Fruit fly (Drosophila melanogaster) whole organism, embryonic: ENCODE measurements around the gene CG42307.

Experiments used
- Ada2b ChIP-seq: fragments of 200-800 bp; sonication (Bioruptor generic); IDR thresholded peaks from 2 replicates; pipeline ENCODE4 v1.3.6; 2022; ENCODE audit warnings: missing biosample characterization, missing genetic modification characterization
- CG13296 ChIP-seq: fragments of 200-800 bp; sonication (Bioruptor generic); optimal IDR thresholded peaks from 3 replicates; lab custom pipeline; 2018; ENCODE audit warnings: missing biosample characterization, mild to moderate bottlenecking, missing genetic modification characterization
- CG1529 ChIP-seq: fragments of 200-800 bp; sonication (Bioruptor generic); optimal IDR thresholded peaks from 3 replicates; lab custom pipeline; 2018; ENCODE audit warnings: missing biosample characterization, missing genetic modification characterization
- CG16863 ChIP-seq: fragments of 200-800 bp; sonication (Bioruptor generic); optimal IDR thresholded peaks from 3 replicates; lab custom pipeline; 2016; ENCODE audit warnings: missing biosample characterization, missing genetic modification characterization
- CG17612 ChIP-seq: fragments of 200-800 bp; sonication (Bioruptor generic); IDR thresholded peaks from 2 replicates; pipeline ENCODE4 v1.3.6; 2022; ENCODE audit warnings: missing biosample characterization, missing genetic modification characterization
- CG18476 ChIP-seq: fragments of 200-800 bp; sonication (Bioruptor generic); optimal IDR thresholded peaks from 2 replicates; lab custom pipeline; 2016; ENCODE audit warnings: missing biosample characterization, mild to moderate bottlenecking, missing genetic modification characterization
- CG30020 ChIP-seq: fragments of 200-800 bp; optimal IDR thresholded peaks from 2 replicates; lab custom pipeline; 2019; ENCODE audit warnings: missing biosample characterization, mild to moderate bottlenecking, missing genetic modification characterization, moderate library complexity
- CG3163 ChIP-seq: fragments of 200-800 bp; sonication (Bioruptor generic); optimal IDR thresholded peaks from 3 replicates; lab custom pipeline; 2016; ENCODE audit warnings: missing biosample characterization, missing genetic modification characterization
- CG3281 ChIP-seq: fragments of 200-800 bp; sonication (Bioruptor generic); optimal IDR thresholded peaks from 3 replicates; lab custom pipeline; 2017; ENCODE audit warnings: missing biosample characterization, mild to moderate bottlenecking, missing genetic modification characterization
- CG3995 ChIP-seq: fragments of 200-800 bp; sonication (Bioruptor generic); optimal IDR thresholded peaks from 3 replicates; lab custom pipeline; 2016; ENCODE audit warnings: missing biosample characterization, missing genetic modification characterization
- CG4282 ChIP-seq: fragments of 200-800 bp; sonication (Bioruptor generic); optimal IDR thresholded peaks from 2 replicates; lab custom pipeline; 2016; ENCODE audit warnings: missing biosample characterization, missing genetic modification characterization
- CG6813 ChIP-seq: fragments of 200-800 bp; sonication (Bioruptor generic); optimal IDR thresholded peaks from 2 replicates; lab custom pipeline; 2017; ENCODE audit warnings: missing biosample characterization, missing genetic modification characterization, mild to moderate bottlenecking, moderate library complexity, missing genetic modification reagents
- CG7372 ChIP-seq: fragments of 200-800 bp; sonication (Bioruptor generic); IDR thresholded peaks from 2 replicates; pipeline ENCODE4 v1.3.6; 2022; ENCODE audit warnings: missing biosample characterization, missing genetic modification characterization
- D19A ChIP-seq: fragments of 200-800 bp; optimal IDR thresholded peaks from 3 replicates; lab custom pipeline; 2019; ENCODE audit warnings: missing biosample characterization, mild to moderate bottlenecking, missing genetic modification characterization, moderate library complexity
- E2f1 ChIP-seq: fragments of 200-800 bp; sonication (Bioruptor generic); IDR thresholded peaks from 2 replicates; pipeline ENCODE4 v1.3.6; 2022; ENCODE audit warnings: missing biosample characterization, missing genetic modification characterization
- Eip74EF ChIP-seq, 2 experiments: fragments of 200-800 bp in 1 of 2; fragments of >200 bp in 1 of 2; sonication (Bioruptor generic) in 1 of 2; optimal IDR thresholded peaks; 2 replicates each; lab custom pipeline; 2017 to 2019; ENCODE audit warnings: missing biosample characterization in 2 of 2, missing genetic modification characterization in 2 of 2, mild to moderate bottlenecking in 1 of 2, moderate library complexity in 1 of 2
- Ets65A ChIP-seq: fragments of 200-800 bp; sonication (Bioruptor generic); peaks from one replicate; lab custom pipeline; 2016; ENCODE audit warnings: missing biosample characterization, missing genetic modification characterization
- Hand ChIP-seq: fragments of 200-800 bp; sonication (Bioruptor generic); optimal IDR thresholded peaks from 2 replicates; lab custom pipeline; 2017; ENCODE audit warnings: mild to moderate bottlenecking, missing biosample characterization, missing genetic modification reagents, missing genetic modification characterization
- Lpt ChIP-seq: fragments of >200 bp; optimal IDR thresholded peaks from 2 replicates; lab custom pipeline; 2018; ENCODE audit warnings: missing biosample characterization, missing genetic modification characterization
- Med ChIP-seq: fragments of 200-800 bp; sonication (Bioruptor generic); peaks from one replicate; lab custom pipeline; 2016; ENCODE audit warnings: missing biosample characterization, missing genetic modification characterization, mild to moderate bottlenecking, inconsistent platforms, moderate library complexity
- Mes4 ChIP-seq: fragments of 200-800 bp; sonication (Bioruptor generic); optimal IDR thresholded peaks from 2 replicates; lab custom pipeline; 2016; ENCODE audit warnings: missing biosample characterization, missing genetic modification characterization
- PHDP ChIP-seq: fragments of 200-800 bp; sonication (Bioruptor generic); optimal IDR thresholded peaks from 3 replicates; lab custom pipeline; 2018; ENCODE audit warnings: missing biosample characterization, mild to moderate bottlenecking, missing genetic modification characterization, moderate library complexity
- abd-A ChIP-seq: fragments of 200-800 bp; sonication (Bioruptor generic); optimal IDR thresholded peaks from 3 replicates; lab custom pipeline; 2019; ENCODE audit warnings: missing biosample characterization, mild to moderate bottlenecking, missing genetic modification characterization, moderate library complexity
- aop ChIP-seq: fragments of 200-800 bp; sonication (Bioruptor generic); IDR thresholded peaks from 2 replicates; pipeline ENCODE4 v1.3.6; 2022; ENCODE audit warnings: missing biosample characterization, missing genetic modification characterization
- bab2 ChIP-seq: fragments of 200-800 bp; sonication (Bioruptor generic); optimal IDR thresholded peaks from 2 replicates; lab custom pipeline; 2016; ENCODE audit warnings: missing biosample characterization, missing genetic modification characterization
- bbx ChIP-seq: fragments of 200-800 bp; sonication (Bioruptor generic); IDR thresholded peaks from 2 replicates; pipeline ENCODE4 v1.3.6; 2022; ENCODE audit warnings: missing biosample characterization, missing genetic modification characterization; ENCODE audit not compliant: partially characterized antibody
- br ChIP-seq: fragments of >200 bp; optimal IDR thresholded peaks from 2 replicates; lab custom pipeline; 2017
- cad ChIP-seq: fragments of >200 bp; optimal IDR thresholded peaks from 2 replicates; lab custom pipeline; 2017; ENCODE audit warnings: missing biosample characterization, missing genetic modification characterization
- cato ChIP-seq: fragments of 200-800 bp; sonication (Bioruptor generic); optimal IDR thresholded peaks from 2 replicates; lab custom pipeline; 2016; ENCODE audit warnings: missing biosample characterization, missing genetic modification characterization, borderline replicate concordance
- ci ChIP-seq: fragments of 200-800 bp; sonication (Bioruptor generic); IDR thresholded peaks from 3 replicates; pipeline ENCODE4 v1.3.6; 2022; ENCODE audit warnings: missing biosample characterization, missing genetic modification characterization
- dysf ChIP-seq: fragments of 200-800 bp; sonication (Bioruptor generic); IDR thresholded peaks from 3 replicates; pipeline ENCODE4 v1.3.6; 2022; ENCODE audit warnings: missing biosample characterization, missing genetic modification characterization
- en ChIP-seq: fragments of 200-800 bp; sonication (Bioruptor generic); optimal IDR thresholded peaks from 2 replicates; lab custom pipeline; 2016; ENCODE audit warnings: missing biosample characterization, missing genetic modification characterization
- gfzf ChIP-seq: fragments of 200-800 bp; sonication (Bioruptor generic); optimal IDR thresholded peaks from 2 replicates; lab custom pipeline; 2016; ENCODE audit warnings: missing biosample characterization, mild to moderate bottlenecking, missing genetic modification characterization, moderate library complexity
- grn ChIP-seq: fragments of 200-800 bp; sonication (Bioruptor generic); optimal IDR thresholded peaks from 3 replicates; lab custom pipeline; 2017; ENCODE audit warnings: missing biosample characterization, missing genetic modification characterization
- gsb-n ChIP-seq: fragments of 200-800 bp; sonication (Bioruptor generic); optimal IDR thresholded peaks from 3 replicates; lab custom pipeline; 2018; ENCODE audit warnings: missing biosample characterization, mild to moderate bottlenecking, missing genetic modification characterization
- gt ChIP-seq: fragments of 200-800 bp; sonication (Bioruptor generic); IDR thresholded peaks from 2 replicates; pipeline ENCODE4 v1.3.6; 2022; ENCODE audit warnings: missing biosample characterization, missing genetic modification characterization
- ken ChIP-seq: fragments of 200-800 bp; sonication (Bioruptor generic); IDR thresholded peaks from 3 replicates; pipeline ENCODE4 v1.3.6; 2022; ENCODE audit warnings: missing biosample characterization, missing genetic modification characterization
- lola ChIP-seq, 3 experiments: fragments of >200 bp in 2 of 3; fragments of 200-800 bp in 1 of 3; sonication (Bioruptor generic) in 1 of 3; optimal IDR thresholded peaks; 2 replicates each; lab custom pipeline; 2017 to 2019; ENCODE audit warnings: missing biosample characterization in 3 of 3, missing genetic modification characterization in 3 of 3, mild to moderate bottlenecking in 1 of 3, moderate library complexity in 1 of 3
- lov ChIP-seq, 2 experiments: fragments of 200-800 bp in 1 of 2; fragments of >200 bp in 1 of 2; sonication (Bioruptor generic) in 1 of 2; IDR thresholded peaks in 1 of 2; optimal IDR thresholded peaks in 1 of 2; 2 replicates in 1 of 2; 3 replicates in 1 of 2; pipeline versions ENCODE4 v1.3.6 to Lab custom; 2017 to 2022; ENCODE audit warnings: missing biosample characterization in 1 of 2, missing genetic modification characterization in 1 of 2
- nerfin-1 ChIP-seq: fragments of 200-800 bp; sonication (Bioruptor generic); optimal IDR thresholded peaks from 3 replicates; lab custom pipeline; 2019; ENCODE audit warnings: missing biosample characterization, mild to moderate bottlenecking, missing genetic modification characterization, moderate library complexity
- p53 ChIP-seq: fragments of 200-800 bp; sonication (Bioruptor generic); optimal IDR thresholded peaks from 2 replicates; lab custom pipeline; 2016; ENCODE audit warnings: missing biosample characterization, missing genetic modification characterization
- ro ChIP-seq: fragments of 200-800 bp; sonication (Bioruptor generic); IDR thresholded peaks from 2 replicates; pipeline ENCODE4 v1.3.6; 2022; ENCODE audit warnings: missing biosample characterization, missing genetic modification characterization
- row ChIP-seq: fragments of 200-800 bp; sonication (Bioruptor generic); IDR thresholded peaks from 3 replicates; pipeline ENCODE4 v1.3.6; 2022; ENCODE audit warnings: missing biosample characterization, missing genetic modification characterization
- run ChIP-seq: fragments of 200-800 bp; sonication (Bioruptor generic); optimal IDR thresholded peaks from 3 replicates; lab custom pipeline; 2018; ENCODE audit warnings: missing biosample characterization, mild to moderate bottlenecking, missing genetic modification characterization
- sc ChIP-seq, 3 experiments: fragments of >200 bp in 2 of 3; fragments of 200-800 bp in 1 of 3; sonication (Bioruptor generic) in 1 of 3; optimal IDR thresholded peaks; 2 replicates in 2 of 3; 3 replicates in 1 of 3; lab custom pipeline; 2017; ENCODE audit warnings: mild to moderate bottlenecking in 1 of 3, missing biosample characterization in 1 of 3, missing genetic modification characterization in 1 of 3, missing genetic modification reagents in 1 of 3
- seq ChIP-seq: fragments of 200-800 bp; sonication (Bioruptor generic); IDR thresholded peaks from 2 replicates; pipeline ENCODE4 v1.3.6; 2022; ENCODE audit warnings: missing biosample characterization, missing genetic modification characterization
- vnd ChIP-seq: fragments of 200-800 bp; sonication (Bioruptor generic); IDR thresholded peaks from 3 replicates; pipeline ENCODE4 v1.3.6; 2022; ENCODE audit warnings: missing biosample characterization, missing genetic modification characterization; ENCODE audit not compliant: partially characterized antibody
- vvl ChIP-seq: fragments of 200-800 bp; sonication (Bioruptor generic); IDR thresholded peaks from 2 replicates; pipeline ENCODE4 v1.3.6; 2022; ENCODE audit warnings: missing biosample characterization, missing genetic modification characterization
- wek ChIP-seq: fragments of 200-800 bp; sonication (Bioruptor generic); optimal IDR thresholded peaks from 3 replicates; lab custom pipeline; 2018; ENCODE audit warnings: missing biosample characterization, mild to moderate bottlenecking, missing genetic modification characterization, moderate library complexity

Gene CG42307

dm6 chr3L:7347984-7348631 lies 19.2 kb downstream of the CG42307 start, which contains the start of the genes Srp19 and qm (continued):
- TF ChIP-seq gfzf (GFP tag; lab: Kevin White, UChicago) (no peak), cato (GFP tag; lab: Kevin White, UChicago) (peak; percentile 15), ro (GFP tag; lab: Robert Waterston, UW) (no peak), ken (GFP tag; lab: Robert Waterston, UW) (0 out of 3 replicates have a peak, but pooled peaks have one; percentile 58), CG4282 (GFP tag; lab: Kevin White, UChicago) (no peak), bbx (GFP tag; lab: Robert Waterston, UW) (peak; percentile 83), E2f1 (GFP tag; lab: Robert Waterston, UW) (no peak), row (GFP tag; lab: Robert Waterston, UW) (peak; percentile 89), Mes4 (GFP tag; lab: Kevin White, UChicago) (no peak), aop (GFP tag; lab: Robert Waterston, UW) (peak; percentile 53; the same call in 1 of the 2 replicates), D19A (tag; lab: Kevin White, UChicago) (no peak), CG1529 (GFP tag; lab: Kevin White, UChicago) (no peak), vvl (GFP tag; lab: Robert Waterston, UW) (peak; percentile 78), br (no peak), PHDP (no peak), Med (peak; percentile 85), cad (GFP tag; lab: Kevin White, UChicago) (no peak), ci (GFP tag; lab: Robert Waterston, UW) (no peak; the same call in 2 of the 3 replicates), gsb-n (tag; lab: Kevin White, UChicago) (peak; percentile 22), abd-A (no peak), CG3995 (no peak), CG17612 (GFP tag; lab: Robert Waterston, UW) (no peak), run (no peak), lov (optimal IDR thresholded peaks at IDR 0.05; lab: Kevin White, UChicago) (no peak), lov (GFP tag; IDR thresholded peaks at IDR 0.05; lab: Robert Waterston, UW) (no peak), wek (peak; percentile 43), nerfin-1 (tag; lab: Kevin White, UChicago) (no peak), CG16863 (GFP tag; lab: Kevin White, UChicago) (peak; percentile 25), CG3281 (GFP tag; lab: Kevin White, UChicago) (peak; percentile 34), CG6813 (no peak), Eip74EF (GFP tag; optimal IDR thresholded peaks at IDR 0.05; lab: Kevin White, UChicago) (peak in 1 of 2 experiments; percentile 44), CG18476 (GFP tag; lab: Kevin White, UChicago) (peak; percentile 6), p53 (GFP tag; lab: Kevin White, UChicago) (no peak), Hand (GFP tag; lab: Kevin White, UChicago) (no peak), bab2 (GFP tag; lab: Kevin White, UChicago) (peak; percentile 29), Ada2b (GFP tag; lab: Robert Waterston, UW) (peak; percentile 31; the same call in 1 of the 2 replicates), Ets65A (GFP tag; lab: Kevin White, UChicago) (peak; percentile 97), seq (GFP tag; lab: Robert Waterston, UW) (no peak), Lpt (GFP tag; lab: Kevin White, UChicago) (no peak), CG13296 (GFP tag; lab: Kevin White, UChicago) (no peak), en (GFP tag; lab: Kevin White, UChicago) (no peak), gt (GFP tag; lab: Robert Waterston, UW) (no peak), CG3163 (GFP tag; lab: Kevin White, UChicago) (no peak), lola (GFP tag; optimal IDR thresholded peaks at IDR 0.05; lab: Kevin White, UChicago) (peak in 1 of 3 experiments; percentile 13), vnd (GFP tag; lab: Robert Waterston, UW) (peak; percentile 85), CG30020 (tag; lab: Kevin White, UChicago) (peak; percentile 55), sc (optimal IDR thresholded peaks at IDR 0.05; lab: Kevin White, UChicago) (no peak), sc (GFP tag; optimal IDR thresholded peaks at IDR 0.05; lab: Kevin White, UChicago) (no peak), grn (no peak), dysf (GFP tag; lab: Robert Waterston, UW) (peak; percentile 64), CG7372 (GFP tag; lab: Robert Waterston, UW) (no peak)
